Fruit fly (Drosophila melanogaster) whole organism, embryonic: ENCODE results near the gene ppk13.

Experiments
- Abd-B ChIP-seq: fragments of 200-800 bp; sonication (Bioruptor generic); optimal IDR thresholded peaks from 2 replicates; lab custom pipeline; 2018; ENCODE audit warnings: missing biosample characterization, mild to moderate bottlenecking, missing genetic modification characterization, moderate library complexity
- B-H2 ChIP-seq: fragments of 200-800 bp; sonication (Bioruptor generic); optimal IDR thresholded peaks from 2 replicates; lab custom pipeline; 2018; ENCODE audit warnings: missing biosample characterization, mild to moderate bottlenecking, missing genetic modification characterization
- BEAF-32 ChIP-seq: fragments of 200-800 bp; sonication (Bioruptor generic); optimal IDR thresholded peaks from 3 replicates; lab custom pipeline; 2017; ENCODE audit warnings: missing biosample characterization, missing genetic modification characterization, mild to moderate bottlenecking, moderate library complexity, missing genetic modification reagents
- CG12155 ChIP-seq: fragments of 200-800 bp; sonication (Bioruptor generic); optimal IDR thresholded peaks from 3 replicates; lab custom pipeline; 2016; ENCODE audit warnings: missing biosample characterization, missing genetic modification characterization
- CG13287 ChIP-seq: fragments of 200-800 bp; sonication (Bioruptor generic); IDR thresholded peaks from 2 replicates; pipeline ENCODE4 v1.3.6; 2022; ENCODE audit warnings: missing biosample characterization, missing genetic modification characterization; ENCODE audit not compliant: partially characterized antibody
- CG13424 ChIP-seq: fragments of 200-800 bp; sonication (Bioruptor generic); optimal IDR thresholded peaks from 2 replicates; lab custom pipeline; 2019; ENCODE audit warnings: missing biosample characterization, mild to moderate bottlenecking, missing genetic modification characterization, moderate library complexity
- CG1603 ChIP-seq: fragments of 200-800 bp; sonication (Bioruptor generic); optimal IDR thresholded peaks from 2 replicates; lab custom pipeline; 2019; ENCODE audit warnings: missing biosample characterization, mild to moderate bottlenecking, missing genetic modification characterization, moderate library complexity
- CG17568 ChIP-seq: fragments of 200-800 bp; sonication (Bioruptor generic); optimal IDR thresholded peaks from 2 replicates; lab custom pipeline; 2018; ENCODE audit warnings: missing biosample characterization, mild to moderate bottlenecking, missing genetic modification characterization, moderate library complexity
- CG17612 ChIP-seq: fragments of 200-800 bp; sonication (Bioruptor generic); IDR thresholded peaks from 2 replicates; pipeline ENCODE4 v1.3.6; 2022; ENCODE audit warnings: missing biosample characterization, missing genetic modification characterization
- CG2120 ChIP-seq: fragments of 200-800 bp; sonication (Bioruptor generic); optimal IDR thresholded peaks from 3 replicates; lab custom pipeline; 2016; ENCODE audit warnings: missing biosample characterization, missing genetic modification characterization
- CG2678 ChIP-seq: fragments of 200-800 bp; sonication (Bioruptor generic); optimal IDR thresholded peaks from 3 replicates; lab custom pipeline; 2019; ENCODE audit warnings: missing biosample characterization, mild to moderate bottlenecking, missing genetic modification characterization, moderate library complexity
- CG2889 ChIP-seq: fragments of 200-800 bp; sonication (Bioruptor generic); IDR thresholded peaks from 3 replicates; pipeline ENCODE4 v1.3.6; 2022; ENCODE audit warnings: missing biosample characterization, missing genetic modification characterization
- CG3995 ChIP-seq: fragments of 200-800 bp; sonication (Bioruptor generic); optimal IDR thresholded peaks from 3 replicates; lab custom pipeline; 2016; ENCODE audit warnings: missing biosample characterization, missing genetic modification characterization
- CG43689 ChIP-seq: fragments of 200-800 bp; sonication (Bioruptor generic); IDR thresholded peaks from 2 replicates; pipeline ENCODE4 v1.3.6; 2022; ENCODE audit warnings: missing biosample characterization, missing genetic modification characterization
- CG4854 ChIP-seq: fragments of 200-800 bp; sonication (Bioruptor generic); optimal IDR thresholded peaks from 2 replicates; lab custom pipeline; 2016; ENCODE audit warnings: missing biosample characterization, missing genetic modification characterization, inconsistent platforms
- CG6791 ChIP-seq: fragments of 200-800 bp; sonication (Bioruptor generic); IDR thresholded peaks from 3 replicates; pipeline ENCODE4 v1.3.6; 2022; ENCODE audit warnings: missing biosample characterization, missing genetic modification characterization; ENCODE audit not compliant: partially characterized antibody
- CG6854 ChIP-seq: fragments of 200-800 bp; sonication (Bioruptor generic); optimal IDR thresholded peaks from 3 replicates; lab custom pipeline; 2017; ENCODE audit warnings: missing biosample characterization, mild to moderate bottlenecking, missing genetic modification characterization
- CG8290 ChIP-seq, 3 experiments: fragments of 200-800 bp; sonication (Bioruptor generic); optimal IDR thresholded peaks; 2 replicates each; lab custom pipeline; 2016 to 2019; ENCODE audit warnings: missing biosample characterization in 3 of 3, missing genetic modification characterization in 3 of 3, mild to moderate bottlenecking in 2 of 3, moderate library complexity in 1 of 3
- CG9437 ChIP-seq: fragments of 200-800 bp; sonication (Bioruptor generic); optimal IDR thresholded peaks from 2 replicates; lab custom pipeline; 2018; ENCODE audit warnings: missing biosample characterization, mild to moderate bottlenecking, missing genetic modification characterization
- Dad ChIP-seq: fragments of 200-800 bp; sonication (Bioruptor generic); optimal IDR thresholded peaks from 3 replicates; lab custom pipeline; 2016; ENCODE audit warnings: missing biosample characterization, missing genetic modification characterization
- Dbx ChIP-seq: fragments of 200-800 bp; sonication (Bioruptor generic); IDR thresholded peaks from 3 replicates; pipeline ENCODE4 v1.3.6; 2022; ENCODE audit warnings: missing biosample characterization, missing genetic modification characterization
- Dip2 ChIP-seq: fragments of 200-800 bp; sonication (Bioruptor generic); IDR thresholded peaks from 2 replicates; pipeline ENCODE4 v1.3.6; 2022; ENCODE audit warnings: missing biosample characterization, missing genetic modification characterization
- HLH3B ChIP-seq: fragments of 200-800 bp; sonication (Bioruptor generic); IDR thresholded peaks from 2 replicates; pipeline ENCODE4 v1.3.6; 2022; ENCODE audit warnings: missing biosample characterization, missing genetic modification characterization
- Hr51 ChIP-seq, 2 experiments: fragments of 200-800 bp; sonication (Bioruptor generic); optimal IDR thresholded peaks; 2 replicates in 1 of 2; 3 replicates in 1 of 2; lab custom pipeline; 2016 to 2018; ENCODE audit warnings: missing biosample characterization in 2 of 2, missing genetic modification characterization in 2 of 2, mild to moderate bottlenecking in 1 of 2, moderate library complexity in 1 of 2
- Hsf ChIP-seq: fragments of 200-800 bp; sonication (Bioruptor generic); optimal IDR thresholded peaks from 3 replicates; lab custom pipeline; 2016; ENCODE audit warnings: missing biosample characterization, missing genetic modification characterization
- MTF-1 ChIP-seq: fragments of 200-800 bp; sonication (Bioruptor generic); optimal IDR thresholded peaks from 2 replicates; lab custom pipeline; 2018; ENCODE audit warnings: missing biosample characterization, mild to moderate bottlenecking, missing genetic modification characterization, borderline replicate concordance
- Med ChIP-seq: fragments of 200-800 bp; sonication (Bioruptor generic); peaks from one replicate; lab custom pipeline; 2016; ENCODE audit warnings: missing biosample characterization, missing genetic modification characterization, mild to moderate bottlenecking, inconsistent platforms, moderate library complexity
- Myb ChIP-seq: fragments of 200-800 bp; sonication (Bioruptor generic); optimal IDR thresholded peaks from 2 replicates; lab custom pipeline; 2016; ENCODE audit warnings: missing biosample characterization, missing genetic modification characterization
- Pdp1 ChIP-seq, 2 experiments: fragments of 200-800 bp; sonication (Bioruptor generic); optimal IDR thresholded peaks; 3 replicates each; lab custom pipeline; 2016; ENCODE audit warnings: missing biosample characterization in 2 of 2, missing genetic modification characterization in 2 of 2, mild to moderate bottlenecking in 1 of 2, moderate library complexity in 1 of 2
- Rfx ChIP-seq: fragments of 200-800 bp; sonication (Bioruptor generic); IDR thresholded peaks from 2 replicates; pipeline ENCODE4 v1.3.6; 2022; ENCODE audit warnings: missing biosample characterization, missing genetic modification characterization
- Rx ChIP-seq: fragments of 200-800 bp; sonication (Bioruptor generic); IDR thresholded peaks from 2 replicates; pipeline ENCODE4 v1.3.6; 2022; ENCODE audit warnings: missing biosample characterization, missing genetic modification characterization
- Stat92E ChIP-seq, 3 experiments: fragments of >200 bp in 2 of 3; fragments of 200-800 bp in 1 of 3; sonication (Bioruptor generic) in 1 of 3; optimal IDR thresholded peaks; 2 replicates each; lab custom pipeline; 2017 to 2019; ENCODE audit warnings: missing biosample characterization in 3 of 3, missing genetic modification characterization in 3 of 3, mild to moderate bottlenecking in 1 of 3, moderate library complexity in 1 of 3
- Taf1 ChIP-seq: fragments of 200-800 bp; sonication (Bioruptor generic); IDR thresholded peaks from 2 replicates; pipeline ENCODE4 v1.3.6; 2022; ENCODE audit warnings: missing biosample characterization, missing genetic modification characterization
- ash1 ChIP-seq: fragments of 200-800 bp; sonication (Bioruptor generic); optimal IDR thresholded peaks from 2 replicates; lab custom pipeline; 2018; ENCODE audit warnings: missing biosample characterization, mild to moderate bottlenecking, missing genetic modification characterization
- chinmo ChIP-seq: fragments of 200-800 bp; sonication (Bioruptor generic); IDR thresholded peaks from 4 replicates; pipeline ENCODE4 v1.3.6; 2022; ENCODE audit warnings: missing biosample characterization, missing genetic modification characterization; ENCODE audit not compliant: partially characterized antibody
- da ChIP-seq: fragments of 200-800 bp; sonication (Bioruptor generic); optimal IDR thresholded peaks from 2 replicates; lab custom pipeline; 2016; ENCODE audit warnings: missing biosample characterization, missing genetic modification characterization
- dati ChIP-seq: fragments of 200-800 bp; sonication (Bioruptor generic); IDR thresholded peaks from 2 replicates; pipeline ENCODE4 v1.3.6; 2022; ENCODE audit warnings: missing biosample characterization, missing genetic modification characterization
- dmrt11E ChIP-seq: fragments of 200-800 bp; sonication (Bioruptor generic); optimal IDR thresholded peaks from 3 replicates; lab custom pipeline; 2018; ENCODE audit warnings: missing biosample characterization, mild to moderate bottlenecking, missing genetic modification characterization, moderate library complexity
- ems ChIP-seq: fragments of 200-800 bp; sonication (Bioruptor generic); optimal IDR thresholded peaks from 3 replicates; lab custom pipeline; 2016; ENCODE audit warnings: missing biosample characterization, missing genetic modification characterization
- ewg ChIP-seq: fragments of 200-800 bp; sonication (Bioruptor generic); optimal IDR thresholded peaks from 3 replicates; lab custom pipeline; 2017; ENCODE audit warnings: mild to moderate bottlenecking, missing biosample characterization, missing genetic modification reagents, missing genetic modification characterization
- ftz-f1 ChIP-seq: fragments of 200-800 bp; sonication (Bioruptor generic); optimal IDR thresholded peaks from 2 replicates; lab custom pipeline; 2016; ENCODE audit warnings: missing biosample characterization, missing genetic modification characterization
- gcm ChIP-seq: fragments of 200-800 bp; sonication (Bioruptor generic); optimal IDR thresholded peaks from 2 replicates; lab custom pipeline; 2019; ENCODE audit warnings: missing biosample characterization, mild to moderate bottlenecking, missing genetic modification characterization, moderate library complexity
- gsb-n ChIP-seq: fragments of 200-800 bp; sonication (Bioruptor generic); optimal IDR thresholded peaks from 3 replicates; lab custom pipeline; 2018; ENCODE audit warnings: missing biosample characterization, mild to moderate bottlenecking, missing genetic modification characterization
- hbn ChIP-seq: fragments of 200-800 bp; sonication (Bioruptor generic); IDR thresholded peaks from 2 replicates; pipeline ENCODE4 v1.3.6; 2022; ENCODE audit warnings: missing biosample characterization, missing genetic modification characterization; ENCODE audit not compliant: partially characterized antibody
- ind ChIP-seq: fragments of 200-800 bp; sonication (Bioruptor generic); optimal IDR thresholded peaks from 3 replicates; lab custom pipeline; 2016; ENCODE audit warnings: missing biosample characterization, missing genetic modification characterization
- lilli ChIP-seq: fragments of 200-800 bp; sonication (Bioruptor generic); optimal IDR thresholded peaks from 3 replicates; lab custom pipeline; 2016; ENCODE audit warnings: missing biosample characterization, missing genetic modification characterization
- mam ChIP-seq: fragments of 200-800 bp; sonication (Bioruptor generic); optimal IDR thresholded peaks from 3 replicates; lab custom pipeline; 2016; ENCODE audit warnings: missing biosample characterization, missing genetic modification characterization
- pzg ChIP-seq: fragments of 200-800 bp; sonication (Bioruptor generic); optimal IDR thresholded peaks from 3 replicates; lab custom pipeline; 2018; ENCODE audit warnings: missing biosample characterization, mild to moderate bottlenecking, missing genetic modification characterization, moderate library complexity
- repo ChIP-seq: fragments of 200-800 bp; sonication (Bioruptor generic); optimal IDR thresholded peaks from 2 replicates; lab custom pipeline; 2016; ENCODE audit warnings: missing biosample characterization, missing genetic modification characterization
- seq ChIP-seq: fragments of 200-800 bp; sonication (Bioruptor generic); IDR thresholded peaks from 2 replicates; pipeline ENCODE4 v1.3.6; 2022; ENCODE audit warnings: missing biosample characterization, missing genetic modification characterization
- sug ChIP-seq: fragments of 200-800 bp; optimal IDR thresholded peaks from 2 replicates; lab custom pipeline; 2019; ENCODE audit warnings: missing biosample characterization, mild to moderate bottlenecking, missing genetic modification characterization, moderate library complexity

ppk13 gene

DNA sequence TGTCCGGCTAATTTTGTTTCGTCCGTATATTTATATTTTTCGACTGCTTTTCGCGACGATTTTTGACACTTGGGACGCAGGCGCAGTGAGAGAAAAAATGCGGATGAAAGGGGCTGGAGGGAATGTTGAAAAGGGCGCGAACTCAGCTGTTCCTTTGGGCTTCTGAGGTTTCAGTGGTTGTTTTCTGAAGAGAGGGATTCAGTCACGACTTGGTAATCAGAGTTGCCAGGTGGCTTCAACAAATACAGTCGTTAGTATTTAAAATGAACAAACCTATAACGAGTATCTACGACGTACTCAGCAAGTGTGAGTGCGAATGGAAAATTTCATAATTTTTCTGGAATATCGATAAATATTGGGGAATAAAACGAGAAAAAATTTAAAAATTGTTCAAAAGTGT lies 17.1 kb downstream of the ppk13 start, which contains the start of gene CG9265 (continued):
- no peak for TF ChIP-seq CG13424 (tag; lab: Kevin White, UChicago)
- no peak for TF ChIP-seq CG8290 (GFP tag; optimal IDR thresholded peaks at IDR 0.05; lab: Kevin White, UChicago)
- TF ChIP-seq CG8290 (tag; optimal IDR thresholded peaks at IDR 0.05; lab: Kevin White, UChicago), result peak in 1 of 2 experiments; percentile 16
- TF ChIP-seq Rfx (GFP tag; lab: Robert Waterston, UW), result peak; percentile 42
- peak; percentile 46 for TF ChIP-seq CG2120 (GFP tag; lab: Kevin White, UChicago)
- peak; percentile 48 for TF ChIP-seq Med (GFP tag; lab: Kevin White, UChicago)
- peak; percentile 22 for TF ChIP-seq BEAF-32 (GFP tag; lab: Kevin White, UChicago)
- no peak for TF ChIP-seq Dad (GFP tag; lab: Kevin White, UChicago)
- TF ChIP-seq sug, result no peak
- TF ChIP-seq Hr51 (GFP tag; optimal IDR thresholded peaks at IDR 0.05; lab: Kevin White, UChicago), result peak in 1 of 2 experiments; percentile 3
- TF ChIP-seq ind (GFP tag; lab: Kevin White, UChicago), result peak; percentile 16
- no peak for TF ChIP-seq CG2889 (GFP tag; lab: Robert Waterston, UW)
- TF ChIP-seq mam (GFP tag; lab: Kevin White, UChicago), result peak; percentile 22
- peak; percentile 20 for TF ChIP-seq Myb (GFP tag; lab: Kevin White, UChicago)
- TF ChIP-seq ftz-f1 (GFP tag; lab: Kevin White, UChicago), result no peak
- TF ChIP-seq CG12155, result peak; percentile 10
- no peak for TF ChIP-seq chinmo (GFP tag; lab: Robert Waterston, UW)
- no peak for TF ChIP-seq dmrt11E (tag; lab: Kevin White, UChicago)
- TF ChIP-seq seq (GFP tag; lab: Robert Waterston, UW), result peak; percentile 58
- TF ChIP-seq Dip2 (GFP tag; lab: Robert Waterston, UW), result no peak
- TF ChIP-seq ems (GFP tag; lab: Kevin White, UChicago), result peak; percentile 0
- TF ChIP-seq pzg (GFP tag; lab: Kevin White, UChicago), result peak; percentile 21
- TF ChIP-seq ewg (GFP tag; lab: Kevin White, UChicago), result peak; percentile 91
- 0 out of 3 replicates have a peak, but pooled peaks have one; percentile 25 for TF ChIP-seq Dbx (GFP tag; lab: Robert Waterston, UW)
- no peak for TF ChIP-seq CG13287
- no peak for TF ChIP-seq gsb-n (tag; lab: Kevin White, UChicago)
- TF ChIP-seq CG4854, result no peak
- no peak for TF ChIP-seq B-H2 (GFP tag; lab: Kevin White, UChicago)
- TF ChIP-seq lilli (GFP tag; lab: Kevin White, UChicago), result peak; percentile 9
- no peak for TF ChIP-seq gcm (GFP tag; lab: Kevin White, UChicago)
- TF ChIP-seq CG3995 (GFP tag; lab: Kevin White, UChicago), result peak; percentile 81
- TF ChIP-seq da, result no peak
- TF ChIP-seq dati (GFP tag; lab: Robert Waterston, UW), result no peak
- no peak for TF ChIP-seq Rx
- TF ChIP-seq CG2678 (tag; lab: Kevin White, UChicago), result no peak
- TF ChIP-seq Abd-B (GFP tag; lab: Kevin White, UChicago), result no peak
- TF ChIP-seq CG6854, result no peak
- no peak for TF ChIP-seq ash1

DNA sequence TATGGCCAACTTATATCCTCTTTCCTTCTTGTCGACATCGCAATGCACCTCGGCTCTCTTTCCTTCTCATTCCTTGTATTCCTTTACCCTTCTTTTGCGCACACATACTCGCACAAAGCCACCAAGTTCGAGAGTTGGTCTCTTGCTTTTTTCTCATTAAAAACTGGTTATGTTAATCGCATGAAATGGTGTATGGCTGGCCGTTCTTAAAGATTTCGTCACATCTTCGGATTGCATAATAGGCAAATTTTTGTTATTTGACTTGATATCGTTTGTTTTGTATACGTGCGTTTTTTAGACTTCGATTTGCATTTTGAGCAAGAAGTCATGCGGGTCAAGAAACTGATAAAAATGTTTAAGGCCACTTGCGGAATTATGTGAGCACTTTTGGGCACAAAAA lies 17.7 kb downstream of the ppk13 start:
- TF ChIP-seq Taf1 (GFP tag; lab: Robert Waterston, UW), result no peak
- TF ChIP-seq CG2889 (GFP tag; lab: Robert Waterston, UW), result no peak
- TF ChIP-seq repo (GFP tag; lab: Kevin White, UChicago), result no peak
- TF ChIP-seq CG6791, result no peak
- no peak for TF ChIP-seq CG1603
- no peak for TF ChIP-seq hbn (GFP tag; lab: Robert Waterston, UW)
- peak; percentile 80; the same call in 2 of the 4 replicates for TF ChIP-seq chinmo (GFP tag; lab: Robert Waterston, UW)
- no peak for TF ChIP-seq HLH3B
- TF ChIP-seq CG9437, result no peak
- TF ChIP-seq CG17568 (GFP tag; lab: Kevin White, UChicago), result no peak
- TF ChIP-seq Hsf, result no peak
- TF ChIP-seq CG17612 (GFP tag; lab: Robert Waterston, UW), result no peak
- no peak for TF ChIP-seq Stat92E (GFP tag; optimal IDR thresholded peaks at IDR 0.05; lab: Kevin White, UChicago)
- no peak for TF ChIP-seq MTF-1
- TF ChIP-seq Pdp1 (GFP tag; optimal IDR thresholded peaks at IDR 0.05; lab: Kevin White, UChicago), result peak in 1 of 2 experiments; percentile 66
- TF ChIP-seq CG43689 (GFP tag; lab: Robert Waterston, UW), result no peak
